Worm (Caenorhabditis elegans) whole organism, L2 larva: ENCODE results near the gene C31H1.5.
A peak's percentile ranks its signal among the peaks of the same experiment; 100 is the strongest.

Source experiments
- F13H6.1 ChIP-seq: sonication (generic microtip); optimal IDR thresholded peaks from 2 replicates; lab custom pipeline; 2016; ENCODE audit warnings: missing genetic modification characterization, missing compliant biosample characterization
- R02D3.7 ChIP-seq: fragments of 150-350 bp; optimal IDR thresholded peaks from 2 replicates; lab custom pipeline; 2014; ENCODE audit warnings: missing biosample characterization, missing genetic modification characterization
- Y55F3AM.14 ChIP-seq: fragments of 200-800 bp; sonication (Bioruptor generic); optimal IDR thresholded peaks from 2 replicates; lab custom pipeline; 2018; ENCODE audit warnings: mild to moderate bottlenecking, missing genetic modification characterization, missing compliant biosample characterization
- alr-1 ChIP-seq: fragments of 150-350 bp; optimal IDR thresholded peaks from 2 replicates; lab custom pipeline; 2014; ENCODE audit warnings: missing biosample characterization, missing genetic modification characterization
- aly-2 ChIP-seq: fragments of 150-350 bp; optimal IDR thresholded peaks from 2 replicates; lab custom pipeline; 2014; ENCODE audit warnings: missing biosample characterization, missing genetic modification characterization
- ama-1 ChIP-seq: fragments of 150-350 bp; optimal IDR thresholded peaks from 2 replicates; lab custom pipeline; 2018; ENCODE audit warnings: inconsistent platforms
- blmp-1 ChIP-seq: sonication (generic microtip); optimal IDR thresholded peaks from 2 replicates; lab custom pipeline; 2017; ENCODE audit warnings: missing genetic modification characterization, mild to moderate bottlenecking, missing compliant biosample characterization, antibody characterized with exemption, moderate library complexity; ENCODE audit not compliant: insufficient read depth
- ceh-16 ChIP-seq: fragments of 150-350 bp; optimal IDR thresholded peaks from 2 replicates; lab custom pipeline; 2014; ENCODE audit warnings: missing biosample characterization, missing genetic modification characterization
- ceh-82 ChIP-seq: fragments of 150-350 bp; optimal IDR thresholded peaks from 2 replicates; lab custom pipeline; 2014; ENCODE audit warnings: missing biosample characterization, missing genetic modification characterization
- crh-2 ChIP-seq: sonication (generic microtip); optimal IDR thresholded peaks from 2 replicates; lab custom pipeline; 2017; ENCODE audit warnings: missing biosample characterization, missing genetic modification characterization
- dmd-4 ChIP-seq: sonication (generic microtip); optimal IDR thresholded peaks from 2 replicates; lab custom pipeline; 2017; ENCODE audit warnings: missing biosample characterization, missing genetic modification characterization
- egl-27 ChIP-seq: sonication (generic microtip); optimal IDR thresholded peaks from 3 replicates; lab custom pipeline; 2017; ENCODE audit warnings: missing biosample characterization, missing genetic modification reagents, missing genetic modification characterization
- elt-1 ChIP-seq: fragments of 150-350 bp; optimal IDR thresholded peaks from 2 replicates; lab custom pipeline; 2014; ENCODE audit warnings: missing biosample characterization, missing genetic modification characterization
- elt-3 ChIP-seq: sonication (generic microtip); optimal IDR thresholded peaks from 2 replicates; lab custom pipeline; 2017; ENCODE audit warnings: missing biosample characterization, missing genetic modification characterization
- fos-1 ChIP-seq: fragments of 150-350 bp; optimal IDR thresholded peaks from 2 replicates; lab custom pipeline; 2014; ENCODE audit warnings: missing biosample characterization, missing genetic modification characterization
- gmeb-1 ChIP-seq: fragments of 150-350 bp; optimal IDR thresholded peaks from 2 replicates; lab custom pipeline; 2014; ENCODE audit warnings: missing biosample characterization, missing genetic modification characterization
- lin-11 ChIP-seq: fragments of 150-350 bp; sonication (generic microtip); optimal IDR thresholded peaks from 2 replicates; lab custom pipeline; 2014; ENCODE audit warnings: missing biosample characterization, missing genetic modification characterization, inconsistent platforms, mixed read lengths
- lin-13 ChIP-seq: fragments of 150-350 bp; optimal IDR thresholded peaks from 2 replicates; lab custom pipeline; 2014; ENCODE audit warnings: missing biosample characterization, missing genetic modification reagents, missing genetic modification characterization
- lin-39 ChIP-seq: fragments of 150-350 bp; optimal IDR thresholded peaks from 2 replicates; lab custom pipeline; 2014; ENCODE audit warnings: missing biosample characterization, missing genetic modification reagents, missing genetic modification characterization
- lsy-2 ChIP-seq, 2 experiments: fragments of 150-350 bp in 1 of 2; sonication (generic microtip) in 1 of 2; optimal IDR thresholded peaks; 2 replicates each; lab custom pipeline; 2014 to 2017; ENCODE audit warnings: missing biosample characterization in 2 of 2, missing genetic modification characterization in 2 of 2
- mdl-1 ChIP-seq, 2 experiments: fragments of 150-350 bp in 1 of 2; sonication (generic microtip) in 1 of 2; optimal IDR thresholded peaks; 2 replicates each; lab custom pipeline; 2017; ENCODE audit warnings: missing biosample characterization in 2 of 2, missing genetic modification characterization in 2 of 2
- nhr-11 ChIP-seq: fragments of 150-350 bp; optimal IDR thresholded peaks from 2 replicates; lab custom pipeline; 2014; ENCODE audit warnings: missing biosample characterization, missing genetic modification characterization
- nhr-12 ChIP-seq: fragments of 150-350 bp; optimal IDR thresholded peaks from 2 replicates; lab custom pipeline; 2014; ENCODE audit warnings: missing biosample characterization, missing genetic modification characterization
- nhr-129 ChIP-seq: fragments of 150-350 bp; optimal IDR thresholded peaks from 2 replicates; lab custom pipeline; 2014; ENCODE audit warnings: missing biosample characterization, missing genetic modification characterization
- nhr-21 ChIP-seq: fragments of 150-350 bp; optimal IDR thresholded peaks from 2 replicates; lab custom pipeline; 2014; ENCODE audit warnings: missing biosample characterization, missing genetic modification characterization
- nhr-237 ChIP-seq: fragments of 150-350 bp; optimal IDR thresholded peaks from 2 replicates; lab custom pipeline; 2014; ENCODE audit warnings: missing biosample characterization, missing genetic modification characterization
- nhr-25 ChIP-seq: fragments of 150-350 bp; sonication (generic microtip); optimal IDR thresholded peaks from 3 replicates; lab custom pipeline; 2014; ENCODE audit warnings: missing biosample characterization, missing genetic modification characterization
- nhr-6 ChIP-seq: fragments of 150-350 bp; optimal IDR thresholded peaks from 2 replicates; lab custom pipeline; 2014; ENCODE audit warnings: missing biosample characterization, missing genetic modification characterization
- nhr-77 ChIP-seq: fragments of 150-350 bp; optimal IDR thresholded peaks from 2 replicates; lab custom pipeline; 2014; ENCODE audit warnings: missing biosample characterization, missing genetic modification characterization
- peb-1 ChIP-seq: fragments of 150-350 bp; optimal IDR thresholded peaks from 2 replicates; lab custom pipeline; 2014; ENCODE audit warnings: missing biosample characterization, missing genetic modification characterization
- sem-4 ChIP-seq: fragments of 150-350 bp; optimal IDR thresholded peaks from 2 replicates; lab custom pipeline; 2014; ENCODE audit warnings: missing biosample characterization, missing genetic modification reagents, missing genetic modification characterization
- skn-1 ChIP-seq: sonication (generic microtip); optimal IDR thresholded peaks from 2 replicates; lab custom pipeline; 2017; ENCODE audit warnings: missing biosample characterization, missing genetic modification characterization
- sma-3 ChIP-seq: sonication (generic microtip); optimal IDR thresholded peaks from 2 replicates; lab custom pipeline; 2016; ENCODE audit warnings: missing genetic modification reagents, missing genetic modification characterization, missing compliant biosample characterization
- sma-9 ChIP-seq, 2 experiments: fragments of 150-350 bp in 1 of 2; sonication (generic microtip) in 1 of 2; optimal IDR thresholded peaks; 2 replicates each; lab custom pipeline; 2014 to 2016; ENCODE audit warnings: missing genetic modification characterization in 2 of 2, mild to moderate bottlenecking in 1 of 2, missing biosample characterization in 1 of 2, missing compliant biosample characterization in 1 of 2, missing genetic modification reagents in 1 of 2, moderate library complexity in 1 of 2
- snpc-4 ChIP-seq: fragments of 150-350 bp; optimal IDR thresholded peaks from 2 replicates; lab custom pipeline; 2014; ENCODE audit warnings: missing biosample characterization, missing genetic modification characterization
- unc-39 ChIP-seq: fragments of 150-350 bp; optimal IDR thresholded peaks from 2 replicates; lab custom pipeline; 2014; ENCODE audit warnings: missing biosample characterization, missing genetic modification characterization
- unc-55 ChIP-seq: fragments of 150-350 bp; sonication (generic microtip); optimal IDR thresholded peaks from 3 replicates; lab custom pipeline; 2014; ENCODE audit warnings: missing biosample characterization, missing genetic modification reagents, missing genetic modification characterization
- unc-62 ChIP-seq: fragments of 150-350 bp; optimal IDR thresholded peaks from 2 replicates; lab custom pipeline; 2014; ENCODE audit warnings: missing biosample characterization, missing genetic modification reagents, missing genetic modification characterization
- zag-1 ChIP-seq: fragments of 150-350 bp; optimal IDR thresholded peaks from 2 replicates; lab custom pipeline; 2014; ENCODE audit warnings: missing biosample characterization, missing genetic modification characterization
- ztf-4 ChIP-seq: fragments of 150-350 bp; optimal IDR thresholded peaks from 2 replicates; lab custom pipeline; 2014; ENCODE audit warnings: missing biosample characterization, missing genetic modification characterization

Gene C31H1.5

ce11 chrIV:5760656-5761055 is 35.9 kb downstream of the C31H1.5 start:
- TF ChIP-seq skn-1 (tag; lab: Kevin White, UChicago) (no peak), unc-39 (tag; lab: Kevin White, UChicago) (no peak), blmp-1 (tag; lab: Kevin White, UChicago) (no peak), sma-9 (GFP tag; optimal IDR thresholded peaks at IDR 0.05; lab: Kevin White, UChicago) (no peak), sma-9 (tag; optimal IDR thresholded peaks at IDR 0.05; lab: Kevin White, UChicago) (no peak), nhr-77 (tag; lab: Kevin White, UChicago) (no peak), dmd-4 (tag; lab: Kevin White, UChicago) (no peak), nhr-237 (no peak), Y55F3AM.14 (no peak), crh-2 (tag; lab: Kevin White, UChicago) (no peak), zag-1 (tag; lab: Kevin White, UChicago) (no peak), lin-11 (tag; lab: Kevin White, UChicago) (no peak), R02D3.7 (tag; lab: Kevin White, UChicago) (no peak), snpc-4 (tag; lab: Kevin White, UChicago) (no peak), alr-1 (tag; lab: Kevin White, UChicago) (no peak), ama-1 (no peak), ceh-16 (no peak), nhr-25 (no peak), nhr-11 (no peak), F13H6.1 (tag; lab: Kevin White, UChicago) (no peak)

ce11 chrIV:5758695-5759094 is 37.9 kb downstream of the C31H1.5 start:
- TF ChIP-seq sma-9 (GFP tag; optimal IDR thresholded peaks at IDR 0.05; lab: Kevin White, UChicago) = peak; percentile 15
- no peak for TF ChIP-seq sma-9 (tag; optimal IDR thresholded peaks at IDR 0.05; lab: Kevin White, UChicago)
- no peak for TF ChIP-seq elt-3 (tag; lab: Kevin White, UChicago)
- TF ChIP-seq lin-13 (GFP tag; lab: Kevin White, UChicago) = no peak
- TF ChIP-seq elt-1 (tag; lab: Kevin White, UChicago) = peak; percentile 54
- peak; percentile 0 for TF ChIP-seq ceh-16
- TF ChIP-seq ceh-82 (tag; lab: Kevin White, UChicago) = no peak

ce11 chrIV:5757762-5758161 is 38.8 kb downstream of the C31H1.5 start, which contains the start of gene nhr-46:
Gene nhr-46, minus strand, starts transcription at chrIV:5757862.
- no peak for TF ChIP-seq zag-1 (tag; lab: Kevin White, UChicago)

DNA sequence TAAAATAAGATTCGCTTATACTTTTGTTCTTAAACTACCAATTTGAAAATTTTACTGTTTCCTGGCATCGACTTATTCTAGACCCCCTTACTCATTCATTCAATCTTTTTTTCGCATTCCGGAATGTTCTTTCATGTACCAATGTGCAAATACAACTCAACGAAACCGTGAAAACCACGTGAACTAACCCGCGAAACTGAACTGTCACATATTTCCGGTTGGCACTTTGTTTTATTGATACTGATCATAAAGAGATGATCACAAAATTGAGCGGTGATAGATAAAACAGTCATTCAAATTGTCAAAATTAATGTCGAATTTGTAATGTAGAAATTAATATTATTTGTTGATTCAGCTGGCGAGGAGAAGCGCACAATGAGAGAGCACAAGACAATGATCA is 40.7 kb downstream of the C31H1.5 start:
- TF ChIP-seq peb-1 (tag; lab: Kevin White, UChicago) = no peak
- TF ChIP-seq fos-1 = peak; percentile 13
- TF ChIP-seq gmeb-1 (tag; lab: Kevin White, UChicago) = peak; percentile 47
- peak; percentile 16 for TF ChIP-seq nhr-21 (tag; lab: Kevin White, UChicago)
- peak; percentile 83 for TF ChIP-seq sma-9 (GFP tag; optimal IDR thresholded peaks at IDR 0.05; lab: Kevin White, UChicago)
- no peak for TF ChIP-seq sma-9 (tag; optimal IDR thresholded peaks at IDR 0.05; lab: Kevin White, UChicago)
- TF ChIP-seq crh-2 (tag; lab: Kevin White, UChicago) = peak; percentile 51

DNA sequence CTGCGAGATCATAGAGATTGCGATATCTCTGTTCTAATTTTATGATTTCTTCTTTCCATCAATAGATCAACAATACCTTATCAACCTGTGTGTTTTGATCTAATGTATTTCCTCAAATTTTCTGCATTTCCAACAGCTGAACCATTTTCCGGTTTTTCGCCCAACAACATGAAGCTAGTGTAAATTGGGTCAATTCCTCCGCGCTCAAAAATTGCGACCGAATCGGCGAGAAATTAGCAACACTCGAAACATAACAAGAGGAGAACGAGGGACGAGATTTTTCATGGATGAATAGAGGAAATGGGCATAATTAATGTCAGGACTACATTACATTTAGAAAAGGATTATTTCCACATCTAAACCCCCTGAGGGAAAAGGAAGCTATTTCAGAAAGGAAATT is 41.8 kb downstream of the C31H1.5 start:
- TF ChIP-seq lsy-2 (tag; optimal IDR thresholded peaks at IDR 0.05; lab: Kevin White, UChicago) = peak in 1 of 2 experiments; percentile 17
- TF ChIP-seq peb-1 (tag; lab: Kevin White, UChicago) = no peak

DNA sequence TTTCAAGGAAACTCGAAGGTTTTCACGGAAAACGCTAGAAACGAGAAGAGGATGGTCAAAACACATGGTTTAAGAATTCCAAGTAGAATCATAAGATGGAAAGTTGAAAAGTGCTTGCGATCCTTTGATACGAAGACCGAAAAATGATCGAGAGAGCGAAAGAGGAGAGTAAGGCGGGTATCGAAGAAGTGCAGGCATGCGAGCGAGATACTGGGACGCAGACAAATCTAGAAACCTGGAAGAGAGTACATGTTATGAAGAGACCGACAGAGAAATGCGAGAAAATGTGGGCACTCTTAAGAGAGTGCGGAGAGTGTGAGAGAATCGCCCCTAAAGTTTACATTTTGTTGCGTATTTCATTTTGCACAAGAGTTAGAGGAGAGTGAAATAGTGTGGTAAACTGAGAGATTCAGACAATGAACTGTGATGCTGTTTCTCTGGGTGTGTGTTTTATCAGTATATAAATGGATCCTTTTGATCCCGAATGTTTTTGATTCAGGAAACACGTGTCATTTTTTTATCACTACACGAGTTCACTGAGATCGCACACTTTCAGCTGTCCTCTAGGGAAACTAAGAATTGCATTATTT is 42.5 kb downstream of the C31H1.5 start:
- peak; percentile 69 for TF ChIP-seq lin-13 (GFP tag; lab: Kevin White, UChicago)
- peak; percentile 79 for TF ChIP-seq unc-55 (GFP tag; lab: Kevin White, UChicago)
- no peak for TF ChIP-seq peb-1 (tag; lab: Kevin White, UChicago)
- TF ChIP-seq elt-3 (tag; lab: Kevin White, UChicago) = no peak
- TF ChIP-seq aly-2 (tag; lab: Kevin White, UChicago) = no peak
- no peak for TF ChIP-seq nhr-11
- TF ChIP-seq R02D3.7 (tag; lab: Kevin White, UChicago) = no peak
- TF ChIP-seq lin-39 (tag; lab: Kevin White, UChicago) = no peak
- peak; percentile 81 for TF ChIP-seq egl-27 (tag; lab: Kevin White, UChicago)
- TF ChIP-seq mdl-1 (tag; optimal IDR thresholded peaks at IDR 0.05; lab: Kevin White, UChicago) = peak; percentile 45 to 86
- TF ChIP-seq unc-39 (tag; lab: Kevin White, UChicago) = no peak
- TF ChIP-seq nhr-129 (tag; lab: Kevin White, UChicago) = peak; percentile 81
- peak; percentile 97 for TF ChIP-seq sma-9 (GFP tag; optimal IDR thresholded peaks at IDR 0.05; lab: Kevin White, UChicago)
- TF ChIP-seq sma-9 (tag; optimal IDR thresholded peaks at IDR 0.05; lab: Kevin White, UChicago) = peak; percentile 23
- TF ChIP-seq F13H6.1 (tag; lab: Kevin White, UChicago) = peak; percentile 96
- TF ChIP-seq ztf-4 (tag; lab: Kevin White, UChicago) = peak; percentile 71
- TF ChIP-seq gmeb-1 (tag; lab: Kevin White, UChicago) = peak; percentile 62
- peak; percentile 33 for TF ChIP-seq ama-1
- peak; percentile 90 for TF ChIP-seq nhr-21 (tag; lab: Kevin White, UChicago)
- no peak for TF ChIP-seq unc-62
- peak; percentile 71 for TF ChIP-seq nhr-25
- TF ChIP-seq nhr-6 = peak; percentile 81
- peak; percentile 60 for TF ChIP-seq fos-1
- TF ChIP-seq sem-4 (tag; lab: Kevin White, UChicago) = peak; percentile 91
- TF ChIP-seq nhr-12 (tag; lab: Kevin White, UChicago) = no peak
- TF ChIP-seq sma-3 (GFP tag; lab: Kevin White, UChicago) = peak; percentile 81
- TF ChIP-seq lsy-2 (tag; optimal IDR thresholded peaks at IDR 0.05; lab: Kevin White, UChicago) = peak; percentile 13 to 81
